Worm (Caenorhabditis elegans) whole organism, L2 larva: ENCODE data around the gene F01D4.8.

ENCODE experiments used
- dmd-4 ChIP-seq: sonication (generic microtip); optimal IDR thresholded peaks from 2 replicates; lab custom pipeline; 2017; ENCODE audit warnings: missing biosample characterization, missing genetic modification characterization
- lin-13 ChIP-seq: fragments of 150-350 bp; optimal IDR thresholded peaks from 2 replicates; lab custom pipeline; 2014; ENCODE audit warnings: missing biosample characterization, missing genetic modification reagents, missing genetic modification characterization
- lin-39 ChIP-seq: fragments of 150-350 bp; optimal IDR thresholded peaks from 2 replicates; lab custom pipeline; 2014; ENCODE audit warnings: missing biosample characterization, missing genetic modification reagents, missing genetic modification characterization
- nhr-10 ChIP-seq: sonication (generic microtip); optimal IDR thresholded peaks from 2 replicates; lab custom pipeline; 2017; ENCODE audit warnings: missing biosample characterization, missing genetic modification characterization
- nhr-11 ChIP-seq: fragments of 150-350 bp; optimal IDR thresholded peaks from 2 replicates; lab custom pipeline; 2014; ENCODE audit warnings: missing biosample characterization, missing genetic modification characterization
- nhr-237 ChIP-seq: fragments of 150-350 bp; optimal IDR thresholded peaks from 2 replicates; lab custom pipeline; 2014; ENCODE audit warnings: missing biosample characterization, missing genetic modification characterization
- ztf-11 ChIP-seq: sonication (generic microtip); optimal IDR thresholded peaks from 2 replicates; lab custom pipeline; 2017; ENCODE audit warnings: missing biosample characterization, missing genetic modification characterization

- TF ChIP-seq ztf-11 (no peak), nhr-11 (tag; lab: Kevin White, UChicago) (no peak), nhr-237 (tag; lab: Kevin White, UChicago) (no peak), nhr-10 (tag; lab: Kevin White, UChicago) (no peak), lin-39 (tag; lab: Kevin White, UChicago) (no peak), lin-13 (peak; percentile 38), dmd-4 (tag; lab: Kevin White, UChicago) (no peak)
Measured at ce11 chrIV:10499948-10500356, 47.1 kb upstream of the F01D4.8 start.
